Worm (Caenorhabditis elegans) whole organism, young adult: ENCODE measurements around the gene B0285.3.

Source experiments
- B0019.2 ChIP-seq: fragments of 200-800 bp; sonication (Bioruptor generic); conservative IDR thresholded peaks from 2 replicates; pipeline ENCODE4 v1.3.6; 2022; ENCODE audit warnings: missing genetic modification reagents, missing genetic modification characterization, missing compliant biosample characterization
- C06A6.2 ChIP-seq: fragments of 200-800 bp; sonication (Bioruptor generic); conservative IDR thresholded peaks from 2 replicates; pipeline ENCODE4 v1.3.6; 2022; ENCODE audit warnings: missing genetic modification characterization, missing compliant biosample characterization
- F22D6.2 ChIP-seq: sonication (generic microtip); optimal IDR thresholded peaks from 2 replicates; lab custom pipeline; 2016; ENCODE audit warnings: mild to moderate bottlenecking, missing genetic modification characterization, missing compliant biosample characterization
- F37B4.10 ChIP-seq: fragments of 200-800 bp; sonication (Bioruptor generic); IDR thresholded peaks from 2 replicates; pipeline ENCODE4 v1.3.6; 2022; ENCODE audit warnings: missing genetic modification characterization, missing compliant biosample characterization
- F49E8.2 ChIP-seq: sonication (generic microtip); optimal IDR thresholded peaks from 3 replicates; lab custom pipeline; 2017; ENCODE audit warnings: missing genetic modification characterization, mild to moderate bottlenecking, missing compliant biosample characterization, antibody characterized with exemption, moderate library complexity; ENCODE audit not compliant: insufficient read depth
- F55B11.4 ChIP-seq: sonication (generic microtip); optimal IDR thresholded peaks from 2 replicates; lab custom pipeline; 2016; ENCODE audit warnings: missing compliant biosample characterization, missing genetic modification characterization, borderline replicate concordance; ENCODE audit not compliant: insufficient read depth
- K11D2.4 ChIP-seq: fragments of 200-800 bp; sonication (Bioruptor generic); IDR thresholded peaks from 2 replicates; pipeline ENCODE4 v1.3.6; 2022; ENCODE audit warnings: missing genetic modification reagents, missing genetic modification characterization, missing compliant biosample characterization
- Y53G8AR.9 ChIP-seq: fragments of 200-800 bp; sonication (Bioruptor generic); conservative IDR thresholded peaks from 2 replicates; pipeline ENCODE4 v1.3.6; 2022; ENCODE audit warnings: missing genetic modification reagents, missing genetic modification characterization, missing compliant biosample characterization
- Y79H2A.3 ChIP-seq: fragments of 200-800 bp; sonication (Bioruptor generic); conservative IDR thresholded peaks from 2 replicates; pipeline ENCODE4 v1.3.6; 2022; ENCODE audit warnings: missing genetic modification reagents, missing genetic modification characterization, missing compliant biosample characterization
- ZK185.1 ChIP-seq: sonication (generic microtip); optimal IDR thresholded peaks from 2 replicates; lab custom pipeline; 2016; ENCODE audit warnings: mild to moderate bottlenecking, missing genetic modification characterization, missing compliant biosample characterization; ENCODE audit not compliant: poor library complexity, severe bottlenecking
- akir-1 ChIP-seq: fragments of 200-800 bp; sonication (Bioruptor generic); optimal IDR thresholded peaks from 2 replicates; lab custom pipeline; 2018; ENCODE audit warnings: mild to moderate bottlenecking, missing genetic modification characterization, moderate library complexity, missing compliant biosample characterization
- aptf-3 ChIP-seq: fragments of 200-800 bp; sonication (Bioruptor generic); IDR thresholded peaks from 2 replicates; pipeline ENCODE4 v1.3.6; 2022; ENCODE audit warnings: missing genetic modification characterization, missing compliant biosample characterization
- attf-3 ChIP-seq: fragments of 200-800 bp; sonication (Bioruptor generic); conservative IDR thresholded peaks from 2 replicates; pipeline ENCODE4 v1.3.6; 2022; ENCODE audit warnings: missing genetic modification reagents, missing genetic modification characterization, missing compliant biosample characterization
- bed-1 ChIP-seq: fragments of 200-800 bp; sonication (Bioruptor generic); IDR thresholded peaks from 2 replicates; pipeline ENCODE4 v1.3.6; 2022; ENCODE audit warnings: missing genetic modification reagents, missing genetic modification characterization, missing compliant biosample characterization
- bed-2 ChIP-seq: fragments of 200-800 bp; sonication (Bioruptor generic); IDR thresholded peaks from 2 replicates; pipeline ENCODE4 v1.3.6; 2022; ENCODE audit warnings: missing genetic modification reagents, missing genetic modification characterization, missing compliant biosample characterization
- ccch-3 ChIP-seq: fragments of 200-800 bp; sonication (Bioruptor generic); optimal IDR thresholded peaks from 2 replicates; lab custom pipeline; 2018; ENCODE audit warnings: mild to moderate bottlenecking, missing genetic modification characterization, missing compliant biosample characterization
- cebp-1 ChIP-seq, 2 experiments: fragments of 200-800 bp in 1 of 2; sonication (Bioruptor generic) in 1 of 2; sonication (generic microtip) in 1 of 2; IDR thresholded peaks in 1 of 2; optimal IDR thresholded peaks in 1 of 2; 2 replicates each; pipeline versions ENCODE4 v1.3.6 to Lab custom; 2017 to 2022; ENCODE audit warnings: missing compliant biosample characterization in 2 of 2, missing genetic modification characterization in 2 of 2, mild to moderate bottlenecking in 1 of 2, missing genetic modification reagents in 1 of 2, moderate library complexity in 1 of 2
- ceh-100 ChIP-seq: fragments of 200-800 bp; sonication (Bioruptor generic); IDR thresholded peaks from 2 replicates; pipeline ENCODE4 v1.3.6; 2022; ENCODE audit warnings: missing genetic modification reagents, missing genetic modification characterization, missing compliant biosample characterization
- ceh-27 ChIP-seq: fragments of 200-800 bp; sonication (Bioruptor generic); optimal IDR thresholded peaks from 2 replicates; lab custom pipeline; 2018; ENCODE audit warnings: mild to moderate bottlenecking, missing genetic modification characterization, moderate library complexity, missing compliant biosample characterization
- ceh-79 ChIP-seq: sonication (generic microtip); optimal IDR thresholded peaks from 2 replicates; lab custom pipeline; 2017; ENCODE audit warnings: mild to moderate bottlenecking, missing genetic modification characterization, missing compliant biosample characterization
- chd-7 ChIP-seq: sonication (generic microtip); optimal IDR thresholded peaks from 2 replicates; lab custom pipeline; 2016; ENCODE audit warnings: mild to moderate bottlenecking, missing genetic modification characterization, moderate library complexity, missing compliant biosample characterization
- ekl-4 ChIP-seq: fragments of 200-800 bp; sonication (Bioruptor generic); IDR thresholded peaks from 2 replicates; pipeline ENCODE4 v1.3.6; 2022; ENCODE audit warnings: missing genetic modification reagents, missing genetic modification characterization, missing compliant biosample characterization
- ets-4 ChIP-seq: fragments of 200-800 bp; sonication (Bioruptor generic); optimal IDR thresholded peaks from 2 replicates; lab custom pipeline; 2018; ENCODE audit warnings: mild to moderate bottlenecking, missing genetic modification characterization, missing compliant biosample characterization
- gei-17 ChIP-seq: fragments of 200-800 bp; sonication (Bioruptor generic); optimal IDR thresholded peaks from 2 replicates; lab custom pipeline; 2018; ENCODE audit warnings: mild to moderate bottlenecking, missing genetic modification characterization, missing compliant biosample characterization
- hlh-12 ChIP-seq: sonication (generic microtip); optimal IDR thresholded peaks from 2 replicates; lab custom pipeline; 2016; ENCODE audit warnings: missing genetic modification characterization, missing compliant biosample characterization
- hmg-1.2 ChIP-seq: fragments of 200-800 bp; sonication (Bioruptor generic); IDR thresholded peaks from 2 replicates; pipeline ENCODE4 v1.3.6; 2022; ENCODE audit warnings: missing genetic modification reagents, missing genetic modification characterization, missing compliant biosample characterization
- hsf-1 ChIP-seq: fragments of 200-800 bp; sonication (Bioruptor generic); IDR thresholded peaks from 2 replicates; pipeline ENCODE4 v1.3.6; 2022; ENCODE audit warnings: missing genetic modification reagents, missing genetic modification characterization, missing compliant biosample characterization
- let-526 ChIP-seq: fragments of 200-800 bp; sonication (Bioruptor generic); IDR thresholded peaks from 2 replicates; pipeline ENCODE4 v1.3.6; 2022; ENCODE audit warnings: missing genetic modification reagents, missing genetic modification characterization, missing compliant biosample characterization
- lin-54 ChIP-seq: fragments of 200-800 bp; sonication (Bioruptor generic); optimal IDR thresholded peaks from 2 replicates; lab custom pipeline; 2018; ENCODE audit warnings: mild to moderate bottlenecking, missing genetic modification characterization, missing compliant biosample characterization
- lsl-1 ChIP-seq: fragments of 200-800 bp; sonication (Bioruptor generic); optimal IDR thresholded peaks from 2 replicates; lab custom pipeline; 2018; ENCODE audit warnings: mild to moderate bottlenecking, missing genetic modification characterization, moderate library complexity, missing compliant biosample characterization
- madf-6 ChIP-seq: fragments of 200-800 bp; sonication (Bioruptor generic); IDR thresholded peaks from 2 replicates; pipeline ENCODE4 v1.3.6; 2022; ENCODE audit warnings: missing genetic modification reagents, missing genetic modification characterization, missing compliant biosample characterization
- mcd-1 ChIP-seq: fragments of 200-800 bp; sonication (Bioruptor generic); IDR thresholded peaks from 2 replicates; pipeline ENCODE4 v1.3.6; 2022; ENCODE audit warnings: missing genetic modification reagents, missing genetic modification characterization, missing compliant biosample characterization
- mes-4 ChIP-seq: sonication (generic microtip); optimal IDR thresholded peaks from 2 replicates; lab custom pipeline; 2016; ENCODE audit warnings: missing genotype, missing genetic modification characterization, missing compliant biosample characterization
- nhr-90 ChIP-seq: sonication (generic microtip); optimal IDR thresholded peaks from 2 replicates; lab custom pipeline; 2016; ENCODE audit warnings: missing genotype, mild to moderate bottlenecking, missing genetic modification characterization, missing compliant biosample characterization
- pbrm-1 ChIP-seq: fragments of 200-800 bp; sonication (Bioruptor generic); IDR thresholded peaks from 2 replicates; pipeline ENCODE4 v1.3.6; 2022; ENCODE audit warnings: missing genetic modification reagents, missing genetic modification characterization, missing compliant biosample characterization
- rec-8 ChIP-seq, 2 experiments: sonication (generic microtip); optimal IDR thresholded peaks; 2 replicates each; lab custom pipeline; 2016; ENCODE audit warnings: mild to moderate bottlenecking in 2 of 2, missing genetic modification characterization in 2 of 2, missing genetic modification reagents in 2 of 2, missing genotype in 2 of 2, missing biosample characterization in 1 of 2, missing compliant biosample characterization in 1 of 2, moderate library complexity in 1 of 2
- repo-1 ChIP-seq: sonication (generic microtip); optimal IDR thresholded peaks from 2 replicates; lab custom pipeline; 2017; ENCODE audit warnings: mild to moderate bottlenecking, missing genetic modification characterization, missing compliant biosample characterization
- sdz-38 ChIP-seq: sonication (generic microtip); optimal IDR thresholded peaks from 2 replicates; lab custom pipeline; 2016; ENCODE audit warnings: missing genotype, missing genetic modification characterization, missing compliant biosample characterization
- snpc-3.4 ChIP-seq: sonication (generic microtip); optimal IDR thresholded peaks from 2 replicates; lab custom pipeline; 2017; ENCODE audit warnings: missing genetic modification characterization, mild to moderate bottlenecking, missing compliant biosample characterization, antibody characterized with exemption, moderate library complexity, missing genotype, missing genetic modification reagents
- sptf-2 ChIP-seq: fragments of 200-800 bp; sonication (Bioruptor generic); optimal IDR thresholded peaks from 2 replicates; lab custom pipeline; 2018; ENCODE audit warnings: mild to moderate bottlenecking, missing genetic modification characterization, missing compliant biosample characterization
- tbp1 ChIP-seq: fragments of 200-800 bp; sonication (Bioruptor generic); optimal IDR thresholded peaks from 2 replicates; lab custom pipeline; 2018; ENCODE audit warnings: mild to moderate bottlenecking, missing genetic modification characterization, missing compliant biosample characterization
- unc-130 ChIP-seq: sonication (generic microtip); optimal IDR thresholded peaks from 2 replicates; lab custom pipeline; 2016; ENCODE audit warnings: missing genetic modification reagents, missing genetic modification characterization, missing compliant biosample characterization
- unc-62 ChIP-seq: fragments of 150-350 bp; optimal IDR thresholded peaks from 2 replicates; lab custom pipeline; 2014; ENCODE audit warnings: missing biosample characterization, missing genetic modification reagents, missing genetic modification characterization
- ztf-18 ChIP-seq: sonication (generic microtip); optimal IDR thresholded peaks from 2 replicates; lab custom pipeline; 2016; ENCODE audit warnings: missing genotype, mild to moderate bottlenecking, missing genetic modification characterization, missing compliant biosample characterization
- ztf-25 ChIP-seq: fragments of 200-800 bp; sonication (Bioruptor generic); IDR thresholded peaks from 2 replicates; pipeline ENCODE4 v1.3.6; 2022; ENCODE audit warnings: missing genetic modification reagents, missing genetic modification characterization, missing compliant biosample characterization
- ztf-28 ChIP-seq: fragments of 200-800 bp; sonication (Bioruptor generic); IDR thresholded peaks from 2 replicates; pipeline ENCODE4 v1.3.6; 2022; ENCODE audit warnings: missing genetic modification reagents, missing genetic modification characterization, missing compliant biosample characterization
- ztf-6 ChIP-seq: fragments of 200-800 bp; sonication (Bioruptor generic); IDR thresholded peaks from 2 replicates; pipeline ENCODE4 v1.3.6; 2022; ENCODE audit warnings: missing genetic modification reagents, missing genetic modification characterization, missing compliant biosample characterization

The B0285.3 gene

ce11 chrIII:4364974-4365373 lies 21.8 kb upstream of the B0285.3 start, which contains the start of gene ckb-1:
ckb-1 (plus strand) TSS chrIII:4365274.
- no peak for TF ChIP-seq ztf-25 (GFP tag; lab: Robert Waterston, UW)
- TF ChIP-seq lin-54 (GFP tag; lab: Kevin White, UChicago): no peak
- TF ChIP-seq let-526: no peak
- TF ChIP-seq gei-17 (GFP tag; lab: Kevin White, UChicago): no peak
- TF ChIP-seq hlh-12 (tag; lab: Kevin White, UChicago): no peak
- no peak for TF ChIP-seq hmg-1.2
- no peak for TF ChIP-seq K11D2.4 (GFP tag; lab: Robert Waterston, UW)
- TF ChIP-seq mcd-1 (GFP tag; lab: Robert Waterston, UW): no peak
- no peak for TF ChIP-seq tbp1 (GFP tag; lab: Kevin White, UChicago)
- no peak for TF ChIP-seq ztf-6
- no peak for TF ChIP-seq ets-4 (GFP tag; lab: Kevin White, UChicago)
- TF ChIP-seq chd-7: no peak
- TF ChIP-seq ceh-100 (GFP tag; lab: Robert Waterston, UW): no peak

ce11 chrIII:4362332-4362731 lies 19.2 kb upstream of the B0285.3 start:
- TF ChIP-seq ccch-3 (GFP tag; lab: Kevin White, UChicago) (no peak), ceh-27 (GFP tag; lab: Kevin White, UChicago) (no peak), Y53G8AR.9 (GFP tag; lab: Robert Waterston, UW) (no peak), sptf-2 (GFP tag; lab: Kevin White, UChicago) (no peak), mes-4 (tag; lab: Kevin White, UChicago) (no peak), B0019.2 (GFP tag; lab: Robert Waterston, UW) (no peak), ZK185.1 (no peak), sdz-38 (tag; lab: Kevin White, UChicago) (no peak), attf-3 (GFP tag; lab: Robert Waterston, UW) (no peak), ceh-79 (tag; lab: Kevin White, UChicago) (no peak), akir-1 (no peak), F37B4.10 (GFP tag; lab: Robert Waterston, UW) (no peak), F22D6.2 (tag; lab: Kevin White, UChicago) (no peak), ztf-25 (GFP tag; lab: Robert Waterston, UW) (no peak), madf-6 (0 out of 2 replicates have a peak, but pooled peaks have one; percentile 18), unc-130 (peak; percentile 8), F55B11.4 (tag; lab: Kevin White, UChicago) (no peak), bed-1 (GFP tag; lab: Robert Waterston, UW) (no peak), C06A6.2 (no peak), rec-8 (tag; optimal IDR thresholded peaks at IDR 0.05; lab: Kevin White, UChicago) (no peak), ztf-28 (GFP tag; lab: Robert Waterston, UW) (no peak), ets-4 (GFP tag; lab: Kevin White, UChicago) (no peak), ceh-100 (GFP tag; lab: Robert Waterston, UW) (no peak), hsf-1 (GFP tag; lab: Robert Waterston, UW) (no peak; the same call in 1 of the 2 replicates), nhr-90 (tag; lab: Kevin White, UChicago) (peak; percentile 54), Y79H2A.3 (GFP tag; lab: Robert Waterston, UW) (no peak), pbrm-1 (GFP tag; lab: Robert Waterston, UW) (no peak), repo-1 (tag; lab: Kevin White, UChicago) (no peak), ztf-18 (tag; lab: Kevin White, UChicago) (peak; percentile 22), unc-62 (GFP tag; lab: Kevin White, UChicago) (no peak), snpc-3.4 (tag; lab: Kevin White, UChicago) (no peak), aptf-3 (GFP tag; lab: Robert Waterston, UW) (no peak), F49E8.2 (tag; lab: Kevin White, UChicago) (no peak), bed-2 (GFP tag; lab: Robert Waterston, UW) (no peak), lsl-1 (GFP tag; lab: Kevin White, UChicago) (peak; percentile 52), cebp-1 (GFP tag; IDR thresholded peaks at IDR 0.05; lab: Robert Waterston, UW) (no peak), cebp-1 (tag; optimal IDR thresholded peaks at IDR 0.05; lab: Kevin White, UChicago) (no peak), ekl-4 (GFP tag; lab: Robert Waterston, UW) (no peak)
